Fruit fly (Drosophila melanogaster) whole organism, embryonic: ENCODE results near the gene CG14072.

ENCODE experiments used
- Blimp-1 ChIP-seq: fragments of 200-800 bp; sonication (Bioruptor generic); optimal IDR thresholded peaks from 3 replicates; lab custom pipeline; 2018; ENCODE audit warnings: missing biosample characterization, missing genetic modification characterization, mild to moderate bottlenecking, moderate library complexity, missing genetic modification reagents
- CG10209 ChIP-seq: fragments of 200-800 bp; sonication (Bioruptor generic); optimal IDR thresholded peaks from 3 replicates; lab custom pipeline; 2017; ENCODE audit warnings: missing biosample characterization, mild to moderate bottlenecking, missing genetic modification characterization, missing genetic modification reagents
- CG10565 ChIP-seq: fragments of 200-800 bp; sonication (Bioruptor generic); optimal IDR thresholded peaks from 3 replicates; lab custom pipeline; 2016; ENCODE audit warnings: missing biosample characterization, mild to moderate bottlenecking, missing genetic modification characterization
- CG12659 ChIP-seq: fragments of 200-800 bp; sonication (Bioruptor generic); optimal IDR thresholded peaks from 3 replicates; lab custom pipeline; 2017; ENCODE audit warnings: mild to moderate bottlenecking, missing biosample characterization, missing genetic modification reagents, missing genetic modification characterization
- CG15011 ChIP-seq: fragments of 200-800 bp; sonication (Bioruptor generic); optimal IDR thresholded peaks from 3 replicates; lab custom pipeline; 2018; ENCODE audit warnings: missing biosample characterization, mild to moderate bottlenecking, missing genetic modification characterization
- CG16815 ChIP-seq: fragments of 200-800 bp; sonication (Bioruptor generic); optimal IDR thresholded peaks from 3 replicates; lab custom pipeline; 2017; ENCODE audit warnings: missing biosample characterization, mild to moderate bottlenecking, missing genetic modification characterization
- CG1832 ChIP-seq: fragments of 200-800 bp; sonication (Bioruptor generic); optimal IDR thresholded peaks from 2 replicates; lab custom pipeline; 2017; ENCODE audit warnings: missing biosample characterization, mild to moderate bottlenecking, missing genetic modification characterization, inconsistent platforms
- CG30020 ChIP-seq: fragments of 200-800 bp; optimal IDR thresholded peaks from 2 replicates; lab custom pipeline; 2019; ENCODE audit warnings: missing biosample characterization, mild to moderate bottlenecking, missing genetic modification characterization, moderate library complexity
- CG32532 ChIP-seq: fragments of 200-800 bp; sonication (Bioruptor generic); IDR thresholded peaks from 2 replicates; pipeline ENCODE4 v1.3.6; 2022; ENCODE audit warnings: missing biosample characterization, missing genetic modification characterization
- CG4854 ChIP-seq: fragments of 200-800 bp; sonication (Bioruptor generic); optimal IDR thresholded peaks from 2 replicates; lab custom pipeline; 2016; ENCODE audit warnings: missing biosample characterization, missing genetic modification characterization, inconsistent platforms
- CG8765 ChIP-seq: fragments of 200-800 bp; sonication (Bioruptor generic); IDR thresholded peaks from 2 replicates; pipeline ENCODE4 v1.3.6; 2022; ENCODE audit warnings: missing biosample characterization, missing genetic modification characterization
- CG9609 ChIP-seq: fragments of 200-800 bp; sonication (Bioruptor generic); optimal IDR thresholded peaks from 3 replicates; lab custom pipeline; 2016; ENCODE audit warnings: missing biosample characterization, missing genetic modification characterization
- D ChIP-seq, 2 experiments: fragments of 200-800 bp in 1 of 2; fragments of >200 bp in 1 of 2; sonication (Bioruptor generic) in 1 of 2; optimal IDR thresholded peaks; 2 replicates in 1 of 2; 3 replicates in 1 of 2; lab custom pipeline; 2017; ENCODE audit warnings: mild to moderate bottlenecking in 1 of 2, missing biosample characterization in 1 of 2, missing genetic modification characterization in 1 of 2, missing genetic modification reagents in 1 of 2
- Drgx ChIP-seq: fragments of 200-800 bp; sonication (Bioruptor generic); IDR thresholded peaks from 2 replicates; pipeline ENCODE4 v1.3.6; 2022; ENCODE audit warnings: missing biosample characterization, missing genetic modification characterization
- Fer2 ChIP-seq: fragments of 200-800 bp; sonication (Bioruptor generic); optimal IDR thresholded peaks from 2 replicates; lab custom pipeline; 2018; ENCODE audit warnings: missing biosample characterization, mild to moderate bottlenecking, missing genetic modification characterization, moderate library complexity
- Hey ChIP-seq: fragments of 200-800 bp; sonication (Bioruptor generic); optimal IDR thresholded peaks from 3 replicates; lab custom pipeline; 2018; ENCODE audit warnings: missing biosample characterization, mild to moderate bottlenecking, missing genetic modification characterization
- HmgZ ChIP-seq: fragments of 200-800 bp; sonication (Bioruptor generic); optimal IDR thresholded peaks from 2 replicates; lab custom pipeline; 2018; ENCODE audit warnings: missing biosample characterization, mild to moderate bottlenecking, missing genetic modification characterization
- Hsf ChIP-seq: fragments of 200-800 bp; sonication (Bioruptor generic); optimal IDR thresholded peaks from 3 replicates; lab custom pipeline; 2016; ENCODE audit warnings: missing biosample characterization, missing genetic modification characterization
- MESR4 ChIP-seq: fragments of 200-800 bp; sonication (Bioruptor generic); optimal IDR thresholded peaks from 2 replicates; lab custom pipeline; 2018; ENCODE audit warnings: missing biosample characterization, mild to moderate bottlenecking, missing genetic modification characterization, moderate library complexity
- Neu2 ChIP-seq: fragments of 200-800 bp; sonication (Bioruptor generic); optimal IDR thresholded peaks from 3 replicates; lab custom pipeline; 2016; ENCODE audit warnings: missing biosample characterization, missing genetic modification characterization, borderline replicate concordance
- Trl ChIP-seq, 3 experiments: fragments of >200 bp in 2 of 3; fragments of 200-800 bp in 1 of 3; sonication (Bioruptor generic) in 1 of 3; optimal IDR thresholded peaks; 2 replicates in 1 of 3; 3 replicates in 2 of 3; lab custom pipeline; 2016 to 2017; ENCODE audit warnings: missing biosample characterization in 1 of 3, missing genetic modification characterization in 1 of 3
- al ChIP-seq: fragments of 200-800 bp; sonication (Bioruptor generic); IDR thresholded peaks from 2 replicates; pipeline ENCODE4 v1.3.6; 2022; ENCODE audit warnings: missing biosample characterization, missing genetic modification characterization
- ara ChIP-seq: fragments of 200-800 bp; sonication (Bioruptor generic); IDR thresholded peaks from 2 replicates; pipeline ENCODE4 v1.3.6; 2022; ENCODE audit warnings: missing biosample characterization, missing genetic modification characterization
- ase ChIP-seq: fragments of 200-800 bp; sonication (Bioruptor generic); IDR thresholded peaks from 3 replicates; pipeline ENCODE4 v1.3.6; 2022; ENCODE audit warnings: missing biosample characterization, missing genetic modification characterization
- ci ChIP-seq: fragments of 200-800 bp; sonication (Bioruptor generic); IDR thresholded peaks from 3 replicates; pipeline ENCODE4 v1.3.6; 2022; ENCODE audit warnings: missing biosample characterization, missing genetic modification characterization
- croc ChIP-seq: fragments of 200-800 bp; sonication (Bioruptor generic); conservative IDR thresholded peaks from 3 replicates; pipeline ENCODE4 v1.3.6; 2022; ENCODE audit warnings: missing biosample characterization, missing genetic modification characterization
- crp ChIP-seq, 2 experiments: fragments of 200-800 bp; sonication (Bioruptor generic); optimal IDR thresholded peaks; 2 replicates in 1 of 2; 3 replicates in 1 of 2; lab custom pipeline; 2017; ENCODE audit warnings: missing biosample characterization in 2 of 2, missing genetic modification characterization in 2 of 2, mild to moderate bottlenecking in 1 of 2, moderate library complexity in 1 of 2
- cwo ChIP-seq: fragments of 200-800 bp; sonication (Bioruptor generic); optimal IDR thresholded peaks from 3 replicates; lab custom pipeline; 2017; ENCODE audit warnings: missing biosample characterization, missing genetic modification characterization, mild to moderate bottlenecking, moderate library complexity, missing genetic modification reagents
- danr ChIP-seq: fragments of 200-800 bp; sonication (Bioruptor generic); IDR thresholded peaks from 2 replicates; pipeline ENCODE4 v1.3.6; 2022; ENCODE audit warnings: missing biosample characterization, missing genetic modification characterization
- disco-r ChIP-seq: fragments of 200-800 bp; sonication (Bioruptor generic); optimal IDR thresholded peaks from 2 replicates; lab custom pipeline; 2016; ENCODE audit warnings: missing biosample characterization, missing genetic modification characterization
- fd102C ChIP-seq: fragments of 200-800 bp; sonication (Bioruptor generic); optimal IDR thresholded peaks from 2 replicates; lab custom pipeline; 2018; ENCODE audit warnings: missing biosample characterization, mild to moderate bottlenecking, missing genetic modification characterization, moderate library complexity
- fd96Cb ChIP-seq: fragments of 200-800 bp; sonication (Bioruptor generic); optimal IDR thresholded peaks from 2 replicates; lab custom pipeline; 2018; ENCODE audit warnings: missing biosample characterization, mild to moderate bottlenecking, missing genetic modification characterization, moderate library complexity
- ftz-f1 ChIP-seq: fragments of 200-800 bp; sonication (Bioruptor generic); optimal IDR thresholded peaks from 2 replicates; lab custom pipeline; 2016; ENCODE audit warnings: missing biosample characterization, missing genetic modification characterization
- gce ChIP-seq: fragments of 200-800 bp; sonication (Bioruptor generic); IDR thresholded peaks from 3 replicates; pipeline ENCODE4 v1.3.6; 2022; ENCODE audit warnings: missing biosample characterization, missing genetic modification characterization
- gro ChIP-seq: fragments of 200-800 bp; sonication (Bioruptor generic); optimal IDR thresholded peaks from 2 replicates; lab custom pipeline; 2016; ENCODE audit warnings: missing biosample characterization, missing genetic modification characterization
- hb ChIP-seq: fragments of 200-800 bp; sonication (Bioruptor generic); IDR thresholded peaks from 3 replicates; pipeline ENCODE4 v1.3.6; 2022; ENCODE audit warnings: missing biosample characterization, missing genetic modification characterization; ENCODE audit not compliant: partially characterized antibody
- hbn ChIP-seq: fragments of 200-800 bp; sonication (Bioruptor generic); IDR thresholded peaks from 2 replicates; pipeline ENCODE4 v1.3.6; 2022; ENCODE audit warnings: missing biosample characterization, missing genetic modification characterization; ENCODE audit not compliant: partially characterized antibody
- hth ChIP-seq: fragments of >200 bp; optimal IDR thresholded peaks from 2 replicates; lab custom pipeline; 2017; ENCODE audit warnings: inconsistent platforms
- knrl ChIP-seq: fragments of 200-800 bp; sonication (Bioruptor generic); IDR thresholded peaks from 3 replicates; pipeline ENCODE4 v1.3.6; 2022; ENCODE audit warnings: missing biosample characterization, missing genetic modification characterization; ENCODE audit not compliant: partially characterized antibody
- org-1 ChIP-seq: fragments of 200-800 bp; sonication (Bioruptor generic); optimal IDR thresholded peaks from 2 replicates; lab custom pipeline; 2017; ENCODE audit warnings: missing biosample characterization, missing genetic modification characterization
- otp ChIP-seq: fragments of 200-800 bp; sonication (Bioruptor generic); IDR thresholded peaks from 3 replicates; pipeline ENCODE4, ENCODE4 v1.3.6; 2022; ENCODE audit warnings: missing biosample characterization, missing genetic modification characterization
- pfk ChIP-seq: fragments of 200-800 bp; sonication (Bioruptor generic); optimal IDR thresholded peaks from 2 replicates; lab custom pipeline; 2018; ENCODE audit warnings: missing biosample characterization, mild to moderate bottlenecking, missing genetic modification characterization, moderate library complexity
- pum ChIP-seq: fragments of 200-800 bp; sonication (Bioruptor generic); optimal IDR thresholded peaks from 2 replicates; lab custom pipeline; 2016; ENCODE audit warnings: missing biosample characterization, missing genetic modification characterization
- sr ChIP-seq: fragments of 200-800 bp; sonication (Bioruptor generic); IDR thresholded peaks from 3 replicates; pipeline ENCODE4 v1.3.6; 2022; ENCODE audit warnings: missing biosample characterization, missing genetic modification characterization
- stc ChIP-seq: fragments of 200-800 bp; sonication (Bioruptor generic); IDR thresholded peaks from 2 replicates; pipeline ENCODE4 v1.3.6; 2022; ENCODE audit warnings: missing biosample characterization, missing genetic modification characterization
- tio ChIP-seq: fragments of 200-800 bp; sonication (Bioruptor generic); optimal IDR thresholded peaks from 2 replicates; lab custom pipeline; 2017; ENCODE audit warnings: missing biosample characterization, missing genetic modification characterization, inconsistent platforms
- toy ChIP-seq: fragments of 200-800 bp; sonication (Bioruptor generic); IDR thresholded peaks from 2 replicates; pipeline ENCODE4 v1.3.6; 2022; ENCODE audit warnings: missing biosample characterization, missing genetic modification characterization
- vfl ChIP-seq: fragments of 200-800 bp; sonication (Bioruptor generic); optimal IDR thresholded peaks from 2 replicates; lab custom pipeline; 2016; ENCODE audit warnings: missing biosample characterization, missing genetic modification characterization
- zen ChIP-seq: fragments of 200-800 bp; sonication (Bioruptor generic); optimal IDR thresholded peaks from 3 replicates; lab custom pipeline; 2018; ENCODE audit warnings: missing biosample characterization, mild to moderate bottlenecking, missing genetic modification characterization, moderate library complexity
- zfh1 ChIP-seq: fragments of 200-800 bp; sonication (Bioruptor generic); IDR thresholded peaks from 3 replicates; pipeline ENCODE4 v1.3.6; 2022; ENCODE audit warnings: missing biosample characterization, missing genetic modification characterization
- zfh2 ChIP-seq: fragments of 200-800 bp; sonication (Bioruptor generic); optimal IDR thresholded peaks from 2 replicates; lab custom pipeline; 2016; ENCODE audit warnings: missing biosample characterization, missing genetic modification characterization

CG14072 gene

DNA sequence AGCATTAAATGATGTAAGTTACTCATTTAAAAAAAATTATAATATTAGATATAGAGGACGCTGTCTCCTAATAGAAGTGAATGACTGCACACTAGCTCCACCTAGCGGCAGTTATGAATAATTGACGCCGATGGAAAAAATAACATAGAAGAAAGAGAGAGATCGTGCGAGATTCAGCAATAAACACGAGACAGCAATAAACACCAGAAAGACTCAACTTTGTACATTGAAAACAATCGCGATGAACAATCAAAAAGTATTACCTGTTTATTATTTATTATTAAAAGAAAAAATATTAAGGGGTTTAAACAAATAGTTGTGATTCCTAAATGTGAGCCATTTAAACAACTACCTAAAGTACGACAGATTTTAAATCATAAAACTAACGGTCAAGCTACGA lies 49.7 kb downstream of the CG14072 start (continued):
- TF ChIP-seq CG32532 (GFP tag; lab: Robert Waterston, UW) (peak; percentile 72), ase (peak; percentile 61; the same call in 2 of the 3 replicates), pfk (no peak), zen (tag; lab: Kevin White, UChicago) (peak; percentile 40), zfh1 (GFP tag; lab: Robert Waterston, UW) (0 out of 3 replicates have a peak, but pooled peaks have one; percentile 47), Fer2 (tag; lab: Kevin White, UChicago) (no peak), croc (GFP tag; lab: Robert Waterston, UW) (peak; percentile 58), fd102C (GFP tag; lab: Kevin White, UChicago) (no peak), toy (GFP tag; lab: Robert Waterston, UW) (no peak), al (GFP tag; lab: Robert Waterston, UW) (peak; percentile 14; the same call in 1 of the 2 replicates), CG12659 (GFP tag; lab: Kevin White, UChicago) (no peak), Hsf (GFP tag; lab: Kevin White, UChicago) (no peak), Drgx (no peak; the same call in 1 of the 2 replicates), hbn (GFP tag; lab: Robert Waterston, UW) (no peak), pum (GFP tag; lab: Kevin White, UChicago) (no peak), CG30020 (no peak), ftz-f1 (no peak), vfl (no peak), crp (GFP tag; optimal IDR thresholded peaks at IDR 0.05; lab: Kevin White, UChicago) (no peak), ara (GFP tag; lab: Robert Waterston, UW) (peak; percentile 63; the same call in 1 of the 2 replicates), CG1832 (GFP tag; lab: Kevin White, UChicago) (no peak), CG8765 (GFP tag; lab: Robert Waterston, UW) (no peak), stc (peak; percentile 65; the same call in 1 of the 2 replicates), hth (lab: Kevin White, UChicago) (no peak), knrl (peak; percentile 19; the same call in 1 of the 3 replicates), CG10565 (GFP tag; lab: Kevin White, UChicago) (no peak), otp (GFP tag; lab: Robert Waterston, UW) (peak; percentile 67; the same call in 1 of the 3 replicates), ci (no peak), fd96Cb (no peak), zfh2 (no peak), gro (GFP tag; lab: Kevin White, UChicago) (no peak), sr (GFP tag; lab: Robert Waterston, UW) (no peak), MESR4 (GFP tag; lab: Kevin White, UChicago) (no peak)

DNA sequence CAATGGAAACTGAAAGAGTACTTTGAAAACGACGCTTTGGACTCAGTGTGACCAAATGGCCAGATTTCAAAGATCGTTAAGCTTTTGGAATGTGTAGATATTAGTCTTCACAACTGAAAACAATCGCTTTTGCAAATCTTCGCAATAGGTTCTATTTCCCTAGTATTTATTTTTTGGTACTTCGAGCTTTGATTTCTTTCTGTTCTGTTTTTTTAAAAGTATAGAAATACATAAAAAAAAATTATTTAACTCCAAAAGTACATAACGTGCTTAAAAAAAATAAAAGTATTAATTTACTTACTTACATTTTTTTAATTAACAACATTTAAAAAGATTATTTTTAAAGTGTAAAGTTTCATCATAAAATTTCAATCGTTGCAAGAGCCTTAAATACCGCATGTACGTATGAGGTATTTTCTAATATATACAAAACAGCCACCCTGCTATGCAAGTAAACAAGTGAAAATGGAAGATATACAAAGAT lies 51.0 kb downstream of the CG14072 start, which contains the start of the genes piwi and CG12253:
Gene piwi (minus strand): TSS at position 51 of the 484 bp plus-strand sequence.
Gene CG12253 (plus strand): TSS at position 437 of the 484 bp plus-strand sequence.
- TF ChIP-seq D (optimal IDR thresholded peaks at IDR 0.05; lab: Kevin White, UChicago) (no peak), D (GFP tag; optimal IDR thresholded peaks at IDR 0.05; lab: Kevin White, UChicago) (peak; percentile 28), Neu2 (GFP tag; lab: Kevin White, UChicago) (no peak), CG9609 (peak; percentile 25), gce (GFP tag; lab: Robert Waterston, UW) (no peak), disco-r (no peak), CG4854 (no peak), tio (GFP tag; lab: Kevin White, UChicago) (peak; percentile 82), fd96Cb (peak; percentile 70), Hey (tag; lab: Kevin White, UChicago) (no peak), CG16815 (peak; percentile 72), HmgZ (tag; lab: Kevin White, UChicago) (peak; percentile 50), Blimp-1 (GFP tag; lab: Kevin White, UChicago) (no peak), CG10209 (GFP tag; lab: Kevin White, UChicago) (no peak), danr (GFP tag; lab: Robert Waterston, UW) (no peak; the same call in 1 of the 2 replicates), cwo (no peak), hb (GFP tag; lab: Robert Waterston, UW) (no peak), org-1 (GFP tag; lab: Kevin White, UChicago) (peak; percentile 57), CG15011 (no peak), Trl (optimal IDR thresholded peaks at IDR 0.05; lab: Kevin White, UChicago) (no peak), Trl (GFP tag; optimal IDR thresholded peaks at IDR 0.05; lab: Kevin White, UChicago) (peak; percentile 20)
